Worm (Caenorhabditis elegans): Measurements from ENCODE around the gene ver-1.

ce11 chrIII:149132-149531 lies 7.5 kb upstream of the ver-1 start:
- TF ChIP-seq nhr-76 (tag; optimal IDR thresholded peaks at IDR 0.05) (no peak), lsy-2 (tag; optimal IDR thresholded peaks at IDR 0.05) (no peak), bed-3 (GFP tag; optimal IDR thresholded peaks at IDR 0.05) (no peak), elt-1 (tag; optimal IDR thresholded peaks at IDR 0.05; ENCODE audit: borderline replicate concordance, insufficient read depth) (no peak), unc-62 (GFP tag; optimal IDR thresholded peaks at IDR 0.05) (no peak), nhr-2 (tag; optimal IDR thresholded peaks at IDR 0.05) (no peak), ztf-11 (tag; optimal IDR thresholded peaks at IDR 0.05) (no peak), ham-2 (GFP tag; optimal IDR thresholded peaks at IDR 0.05) (no peak), snpc-4 (tag; optimal IDR thresholded peaks at IDR 0.05) (no peak), mls-2 (tag; optimal IDR thresholded peaks at IDR 0.05) (no peak), mab-5 (tag; optimal IDR thresholded peaks at IDR 0.05) (no peak)
